Worm (Caenorhabditis elegans): ENCODE results near the gene cfap-20.

- no peak for TF ChIP-seq lin-11 (tag; optimal IDR thresholded peaks at IDR 0.05)
- TF ChIP-seq F13H6.1 (tag; optimal IDR thresholded peaks at IDR 0.05) = no peak
- TF ChIP-seq sox-2 (GFP tag; IDR thresholded peaks at IDR 0.05) = no peak
- TF ChIP-seq nhr-232 (tag; optimal IDR thresholded peaks at IDR 0.05) = no peak
- no peak for TF ChIP-seq fkh-6 (tag; optimal IDR thresholded peaks at IDR 0.05)
- TF ChIP-seq dmd-4 (tag; optimal IDR thresholded peaks at IDR 0.05; ENCODE audit: borderline replicate concordance) = no peak
- TF ChIP-seq elt-2 (tag; optimal IDR thresholded peaks at IDR 0.05) = no peak
- TF ChIP-seq ceh-34 (tag; optimal IDR thresholded peaks at IDR 0.05) = no peak
- no peak for TF ChIP-seq ama-1 (optimal IDR thresholded peaks at IDR 0.05)
- no peak for TF ChIP-seq K02D7.2 (tag; optimal IDR thresholded peaks at IDR 0.05)
- TF ChIP-seq hlh-8 (tag; optimal IDR thresholded peaks at IDR 0.05) = no peak
- no peak for TF ChIP-seq ceh-22 (tag; optimal IDR thresholded peaks at IDR 0.05)
- TF ChIP-seq hlh-6 (tag; optimal IDR thresholded peaks at IDR 0.05) = no peak
- no peak for TF ChIP-seq fax-1 (tag; optimal IDR thresholded peaks at IDR 0.05)
These were observed at the start of gene cfap-20 for ce11 chrIII:3537401-3537800.
